Fruit fly (Drosophila melanogaster) whole organism, embryonic: ENCODE data around the gene na.

Experiments used
- BtbVII ChIP-seq: fragments of 200-800 bp; sonication (Bioruptor generic); optimal IDR thresholded peaks from 3 replicates; lab custom pipeline; 2017; ENCODE audit warnings: missing biosample characterization, mild to moderate bottlenecking, missing genetic modification characterization
- C15 ChIP-seq: fragments of 200-800 bp; sonication (Bioruptor generic); IDR thresholded peaks from 3 replicates; pipeline ENCODE4 v1.3.6; 2022; ENCODE audit warnings: missing biosample characterization, missing genetic modification characterization
- CG10209 ChIP-seq: fragments of 200-800 bp; sonication (Bioruptor generic); optimal IDR thresholded peaks from 3 replicates; lab custom pipeline; 2017; ENCODE audit warnings: missing biosample characterization, mild to moderate bottlenecking, missing genetic modification characterization, missing genetic modification reagents
- CG10959 ChIP-seq: fragments of 200-800 bp; sonication (Bioruptor generic); IDR thresholded peaks from 2 replicates; pipeline ENCODE4 v1.3.6; 2022; ENCODE audit warnings: missing biosample characterization, missing genetic modification characterization
- CG11456 ChIP-seq: fragments of 200-800 bp; sonication (Bioruptor generic); IDR thresholded peaks from 3 replicates; pipeline ENCODE4 v1.3.6; 2022; ENCODE audit warnings: missing biosample characterization, missing genetic modification characterization
- CG11723 ChIP-seq: fragments of 200-800 bp; sonication (Bioruptor generic); optimal IDR thresholded peaks from 2 replicates; lab custom pipeline; 2017; ENCODE audit warnings: missing biosample characterization, mild to moderate bottlenecking, missing genetic modification characterization
- CG13296 ChIP-seq: fragments of 200-800 bp; sonication (Bioruptor generic); optimal IDR thresholded peaks from 3 replicates; lab custom pipeline; 2018; ENCODE audit warnings: missing biosample characterization, mild to moderate bottlenecking, missing genetic modification characterization
- CG14441 ChIP-seq: fragments of 200-800 bp; sonication (Bioruptor generic); IDR thresholded peaks from 2 replicates; pipeline ENCODE4 v1.3.6; 2022; ENCODE audit warnings: missing biosample characterization, missing genetic modification characterization
- CG14965 ChIP-seq: fragments of 200-800 bp; sonication (Bioruptor generic); optimal IDR thresholded peaks from 2 replicates; lab custom pipeline; 2016; ENCODE audit warnings: missing biosample characterization, missing genetic modification characterization, borderline replicate concordance
- CG17328 ChIP-seq: fragments of 200-800 bp; sonication (Bioruptor generic); IDR thresholded peaks from 2 replicates; pipeline ENCODE4 v1.3.6; 2022; ENCODE audit warnings: missing biosample characterization, missing genetic modification characterization
- CG18764 ChIP-seq: fragments of 200-800 bp; sonication (Bioruptor generic); optimal IDR thresholded peaks from 3 replicates; lab custom pipeline; 2016; ENCODE audit warnings: missing biosample characterization, missing genetic modification characterization
- CG2202 ChIP-seq: fragments of 200-800 bp; sonication (Bioruptor generic); optimal IDR thresholded peaks from 2 replicates; lab custom pipeline; 2018; ENCODE audit warnings: missing biosample characterization, mild to moderate bottlenecking, missing genetic modification characterization
- CG31365 ChIP-seq: fragments of 200-800 bp; sonication (Bioruptor generic); optimal IDR thresholded peaks from 2 replicates; lab custom pipeline; 2018; ENCODE audit warnings: missing biosample characterization, mild to moderate bottlenecking, missing genetic modification characterization
- CG6254 ChIP-seq: fragments of 200-800 bp; sonication (Bioruptor generic); optimal IDR thresholded peaks from 3 replicates; lab custom pipeline; 2017; ENCODE audit warnings: mild to moderate bottlenecking, missing biosample characterization, missing genetic modification reagents, missing genetic modification characterization
- CG6683 ChIP-seq: fragments of 200-800 bp; sonication (Bioruptor generic); optimal IDR thresholded peaks from 2 replicates; lab custom pipeline; 2017; ENCODE audit warnings: missing biosample characterization, mild to moderate bottlenecking, missing genetic modification characterization, missing genetic modification reagents
- CG6689 ChIP-seq: fragments of 200-800 bp; sonication (Bioruptor generic); IDR thresholded peaks from 2 replicates; pipeline ENCODE4 v1.3.6; 2022; ENCODE audit warnings: missing biosample characterization, missing genetic modification characterization
- CG7357 ChIP-seq: fragments of 200-800 bp; sonication (Bioruptor generic); IDR thresholded peaks from 3 replicates; pipeline ENCODE4 v1.3.6; 2022; ENCODE audit warnings: missing biosample characterization, missing genetic modification characterization
- CG7372 ChIP-seq: fragments of 200-800 bp; sonication (Bioruptor generic); IDR thresholded peaks from 2 replicates; pipeline ENCODE4 v1.3.6; 2022; ENCODE audit warnings: missing biosample characterization, missing genetic modification characterization
- CG8359 ChIP-seq: fragments of 200-800 bp; sonication (Bioruptor generic); optimal IDR thresholded peaks from 2 replicates; lab custom pipeline; 2017; ENCODE audit warnings: missing biosample characterization, mild to moderate bottlenecking, missing genetic modification characterization, borderline replicate concordance
- CG8388 ChIP-seq: fragments of 200-800 bp; sonication (Bioruptor generic); optimal IDR thresholded peaks from 2 replicates; lab custom pipeline; 2019; ENCODE audit warnings: missing biosample characterization, mild to moderate bottlenecking, missing genetic modification characterization, moderate library complexity
- CG9797 ChIP-seq: fragments of 200-800 bp; sonication (Bioruptor generic); optimal IDR thresholded peaks from 3 replicates; lab custom pipeline; 2018; ENCODE audit warnings: missing biosample characterization, mild to moderate bottlenecking, missing genetic modification characterization
- CoRest ChIP-seq: fragments of 200-800 bp; sonication (Bioruptor generic); optimal IDR thresholded peaks from 3 replicates; lab custom pipeline; 2018; ENCODE audit warnings: missing biosample characterization, mild to moderate bottlenecking, missing genetic modification characterization, moderate library complexity
- Dp ChIP-seq: fragments of 200-800 bp; sonication (Bioruptor generic); optimal IDR thresholded peaks from 2 replicates; lab custom pipeline; 2018; ENCODE audit warnings: missing biosample characterization, mild to moderate bottlenecking, missing genetic modification characterization, moderate library complexity
- ERR ChIP-seq: fragments of 200-800 bp; sonication (Bioruptor generic); optimal IDR thresholded peaks from 2 replicates; lab custom pipeline; 2016; ENCODE audit warnings: missing biosample characterization, missing genetic modification characterization
- GATAe ChIP-seq: fragments of 200-800 bp; sonication (Bioruptor generic); conservative IDR thresholded peaks from 2 replicates; pipeline ENCODE4 v1.3.6; 2022; ENCODE audit warnings: missing biosample characterization, missing genetic modification characterization
- H15 ChIP-seq: fragments of 200-800 bp; sonication (Bioruptor generic); IDR thresholded peaks from 3 replicates; pipeline ENCODE4 v1.3.6; 2022; ENCODE audit warnings: missing biosample characterization, missing genetic modification characterization
- Hr3 ChIP-seq: fragments of 200-800 bp; sonication (Bioruptor generic); optimal IDR thresholded peaks from 3 replicates; lab custom pipeline; 2016; ENCODE audit warnings: missing biosample characterization, missing genetic modification characterization
- Lhr ChIP-seq: fragments of 200-800 bp; sonication (Bioruptor generic); optimal IDR thresholded peaks from 3 replicates; lab custom pipeline; 2017; ENCODE audit warnings: mild to moderate bottlenecking, missing biosample characterization, missing genetic modification reagents, missing genetic modification characterization
- Lim3 ChIP-seq: fragments of 200-800 bp; sonication (Bioruptor generic); IDR thresholded peaks from 2 replicates; pipeline ENCODE4 v1.3.6; 2022; ENCODE audit warnings: missing biosample characterization, missing genetic modification characterization
- NC2α ChIP-seq: fragments of 200-800 bp; sonication (Bioruptor generic); optimal IDR thresholded peaks from 2 replicates; lab custom pipeline; 2016; ENCODE audit warnings: missing biosample characterization, missing genetic modification characterization
- ap ChIP-seq: fragments of 200-800 bp; sonication (Bioruptor generic); IDR thresholded peaks from 2 replicates; pipeline ENCODE4 v1.3.6; 2022; ENCODE audit warnings: missing biosample characterization, missing genetic modification characterization
- cg ChIP-seq: fragments of 200-800 bp; sonication (Bioruptor generic); optimal IDR thresholded peaks from 3 replicates; lab custom pipeline; 2019; ENCODE audit warnings: missing biosample characterization, mild to moderate bottlenecking, missing genetic modification characterization, moderate library complexity
- crc ChIP-seq: fragments of 200-800 bp; sonication (Bioruptor generic); optimal IDR thresholded peaks from 2 replicates; lab custom pipeline; 2016; ENCODE audit warnings: missing biosample characterization, missing genetic modification characterization
- da ChIP-seq: fragments of 200-800 bp; sonication (Bioruptor generic); optimal IDR thresholded peaks from 2 replicates; lab custom pipeline; 2016; ENCODE audit warnings: missing biosample characterization, missing genetic modification characterization
- esg ChIP-seq: fragments of 200-800 bp; sonication (Bioruptor generic); conservative IDR thresholded peaks from 2 replicates; pipeline ENCODE4 v1.3.6; 2022; ENCODE audit warnings: missing biosample characterization, missing genetic modification characterization
- ewg ChIP-seq: fragments of 200-800 bp; sonication (Bioruptor generic); optimal IDR thresholded peaks from 3 replicates; lab custom pipeline; 2017; ENCODE audit warnings: mild to moderate bottlenecking, missing biosample characterization, missing genetic modification reagents, missing genetic modification characterization
- gcm ChIP-seq: fragments of 200-800 bp; sonication (Bioruptor generic); optimal IDR thresholded peaks from 2 replicates; lab custom pipeline; 2019; ENCODE audit warnings: missing biosample characterization, mild to moderate bottlenecking, missing genetic modification characterization, moderate library complexity
- gsb-n ChIP-seq: fragments of 200-800 bp; sonication (Bioruptor generic); optimal IDR thresholded peaks from 3 replicates; lab custom pipeline; 2018; ENCODE audit warnings: missing biosample characterization, mild to moderate bottlenecking, missing genetic modification characterization
- her ChIP-seq: fragments of 200-800 bp; sonication (Bioruptor generic); optimal IDR thresholded peaks from 2 replicates; lab custom pipeline; 2016; ENCODE audit warnings: missing biosample characterization, missing genetic modification characterization
- kah ChIP-seq: fragments of 200-800 bp; sonication (Bioruptor generic); optimal IDR thresholded peaks from 2 replicates; lab custom pipeline; 2018; ENCODE audit warnings: missing biosample characterization, mild to moderate bottlenecking, missing genetic modification characterization
- lab ChIP-seq: fragments of 200-800 bp; sonication (Bioruptor generic); optimal IDR thresholded peaks from 3 replicates; lab custom pipeline; 2017; ENCODE audit warnings: missing biosample characterization, missing genetic modification characterization, mild to moderate bottlenecking, moderate library complexity, missing genetic modification reagents
- p53 ChIP-seq: fragments of 200-800 bp; sonication (Bioruptor generic); optimal IDR thresholded peaks from 2 replicates; lab custom pipeline; 2016; ENCODE audit warnings: missing biosample characterization, missing genetic modification characterization
- pita ChIP-seq: fragments of 200-800 bp; sonication (Bioruptor generic); optimal IDR thresholded peaks from 2 replicates; lab custom pipeline; 2017; ENCODE audit warnings: missing biosample characterization, mild to moderate bottlenecking, missing genetic modification characterization
- rib ChIP-seq: fragments of 200-800 bp; sonication (Bioruptor generic); IDR thresholded peaks from 2 replicates; pipeline ENCODE4 v1.3.6; 2022; ENCODE audit warnings: missing biosample characterization, missing genetic modification characterization
- sens-2 ChIP-seq: fragments of 200-800 bp; sonication (Bioruptor generic); IDR thresholded peaks from 2 replicates; pipeline ENCODE4 v1.3.6; 2022; ENCODE audit warnings: missing biosample characterization, missing genetic modification characterization
- sim ChIP-seq: fragments of 200-800 bp; sonication (Bioruptor generic); IDR thresholded peaks from 2 replicates; pipeline ENCODE4 v1.3.6; 2022; ENCODE audit warnings: missing biosample characterization, missing genetic modification characterization
- sna ChIP-seq: fragments of 200-800 bp; sonication (Bioruptor generic); IDR thresholded peaks from 2 replicates; pipeline ENCODE4 v1.3.6; 2022; ENCODE audit warnings: missing biosample characterization, missing genetic modification characterization; ENCODE audit not compliant: partially characterized antibody
- so ChIP-seq: fragments of 200-800 bp; sonication (Bioruptor generic); IDR thresholded peaks from 3 replicates; pipeline ENCODE4 v1.3.6; 2022; ENCODE audit warnings: missing biosample characterization, missing genetic modification characterization
- vnd ChIP-seq: fragments of 200-800 bp; sonication (Bioruptor generic); IDR thresholded peaks from 3 replicates; pipeline ENCODE4 v1.3.6; 2022; ENCODE audit warnings: missing biosample characterization, missing genetic modification characterization; ENCODE audit not compliant: partially characterized antibody
- zfh2 ChIP-seq: fragments of 200-800 bp; sonication (Bioruptor generic); optimal IDR thresholded peaks from 2 replicates; lab custom pipeline; 2016; ENCODE audit warnings: missing biosample characterization, missing genetic modification characterization

na gene

dm6 chrX:14242941-14243736, 23.0 kb upstream of the na start, which contains the start of gene CG32599 (continued):
- peak; percentile 55 for TF ChIP-seq CoRest
- TF ChIP-seq gsb-n (tag; lab: Kevin White, UChicago): no peak
- TF ChIP-seq CG6689: peak; percentile 62
- peak; percentile 47; the same call in 1 of the 2 replicates for TF ChIP-seq CG17328
- no peak for TF ChIP-seq CG11456 (GFP tag; lab: Robert Waterston, UW)
- no peak for TF ChIP-seq CG11723 (GFP tag; lab: Kevin White, UChicago)
- peak; percentile 69 for TF ChIP-seq Dp (GFP tag; lab: Kevin White, UChicago)
- no peak for TF ChIP-seq ERR (GFP tag; lab: Kevin White, UChicago)
- TF ChIP-seq sim (GFP tag; lab: Robert Waterston, UW): no peak
- TF ChIP-seq CG7372 (GFP tag; lab: Robert Waterston, UW): no peak
- TF ChIP-seq da: no peak
- TF ChIP-seq ewg (GFP tag; lab: Kevin White, UChicago): no peak
- no peak for TF ChIP-seq CG8359 (GFP tag; lab: Kevin White, UChicago)
- no peak for TF ChIP-seq Lhr (GFP tag; lab: Kevin White, UChicago)
- no peak for TF ChIP-seq CG18764
- no peak for TF ChIP-seq CG10959 (GFP tag; lab: Robert Waterston, UW)
- no peak for TF ChIP-seq esg
- no peak for TF ChIP-seq crc (GFP tag; lab: Kevin White, UChicago)
- TF ChIP-seq zfh2 (GFP tag; lab: Kevin White, UChicago): no peak
- TF ChIP-seq CG14965 (GFP tag; lab: Kevin White, UChicago): no peak
- no peak for TF ChIP-seq CG14441 (GFP tag; lab: Robert Waterston, UW)
- no peak for TF ChIP-seq Lim3 (GFP tag; lab: Robert Waterston, UW)
- peak; percentile 36 for TF ChIP-seq CG8388 (GFP tag; lab: Kevin White, UChicago)
- peak; percentile 20 for TF ChIP-seq Hr3 (GFP tag; lab: Kevin White, UChicago)
- TF ChIP-seq C15 (GFP tag; lab: Robert Waterston, UW): no peak
- no peak for TF ChIP-seq sens-2 (GFP tag; lab: Robert Waterston, UW)
- peak; percentile 73 for TF ChIP-seq CG7357 (GFP tag; lab: Robert Waterston, UW)
- no peak for TF ChIP-seq NC2α
- TF ChIP-seq p53 (GFP tag; lab: Kevin White, UChicago): no peak
- TF ChIP-seq gcm (GFP tag; lab: Kevin White, UChicago): no peak
- TF ChIP-seq CG2202: no peak
- peak; percentile 16 for TF ChIP-seq CG10209
- TF ChIP-seq kah (GFP tag; lab: Kevin White, UChicago): no peak
- TF ChIP-seq CG13296: peak; percentile 14
- TF ChIP-seq ap: peak; percentile 55
- no peak for TF ChIP-seq CG6254 (GFP tag; lab: Kevin White, UChicago)
- no peak for TF ChIP-seq BtbVII (GFP tag; lab: Kevin White, UChicago)
- TF ChIP-seq H15 (GFP tag; lab: Robert Waterston, UW): no peak
- TF ChIP-seq GATAe (GFP tag; lab: Robert Waterston, UW): no peak
- no peak for TF ChIP-seq her (GFP tag; lab: Kevin White, UChicago)
- TF ChIP-seq pita (GFP tag; lab: Kevin White, UChicago): no peak
- no peak for TF ChIP-seq rib (GFP tag; lab: Robert Waterston, UW)
- no peak for TF ChIP-seq cg (GFP tag; lab: Kevin White, UChicago)
- peak; percentile 27 for TF ChIP-seq lab (GFP tag; lab: Kevin White, UChicago)
- TF ChIP-seq CG31365 (tag; lab: Kevin White, UChicago): no peak
- no peak for TF ChIP-seq CG9797 (GFP tag; lab: Kevin White, UChicago)
- peak; percentile 58; the same call in 2 of the 3 replicates for TF ChIP-seq vnd
- 0 out of 2 replicates have a peak, but pooled peaks have one; percentile 42 for TF ChIP-seq sna (GFP tag; lab: Robert Waterston, UW)
- TF ChIP-seq CG6683 (GFP tag; lab: Kevin White, UChicago): no peak
- TF ChIP-seq so (GFP tag; lab: Robert Waterston, UW): no peak
